Worm (Caenorhabditis elegans) whole organism, dauer: ENCODE results near the gene C13G3.1.

Source experiments
- unc-62 ChIP-seq: sonication (generic microtip); optimal IDR thresholded peaks from 2 replicates; lab custom pipeline; 2017; ENCODE audit warnings: missing biosample characterization, missing genetic modification reagents, missing genetic modification characterization

C13G3.1 gene

DNA sequence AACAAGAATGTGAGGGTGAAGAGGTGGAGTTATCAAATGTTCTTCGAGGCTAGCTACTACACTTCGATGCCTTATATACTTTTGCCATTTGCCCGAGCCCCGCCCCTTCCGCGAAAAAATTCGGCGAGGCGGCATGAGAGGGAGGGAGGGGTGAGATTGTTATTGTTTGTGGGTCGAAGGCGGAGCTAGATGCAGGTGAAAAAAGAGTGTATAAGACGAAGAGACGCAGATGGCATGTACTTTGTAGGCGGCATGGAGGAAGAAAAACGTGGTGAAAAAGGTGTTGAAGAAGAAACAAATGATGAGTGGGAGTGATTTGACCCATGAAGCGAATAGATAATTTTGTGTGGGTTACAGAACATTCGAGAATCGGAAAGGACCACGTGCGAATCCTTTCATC is at the start of gene C13G3.1:
Gene C13G3.1 (minus strand): TSS at position 47 of the 400 bp plus-strand sequence.
- TF ChIP-seq unc-62 = no peak

DNA sequence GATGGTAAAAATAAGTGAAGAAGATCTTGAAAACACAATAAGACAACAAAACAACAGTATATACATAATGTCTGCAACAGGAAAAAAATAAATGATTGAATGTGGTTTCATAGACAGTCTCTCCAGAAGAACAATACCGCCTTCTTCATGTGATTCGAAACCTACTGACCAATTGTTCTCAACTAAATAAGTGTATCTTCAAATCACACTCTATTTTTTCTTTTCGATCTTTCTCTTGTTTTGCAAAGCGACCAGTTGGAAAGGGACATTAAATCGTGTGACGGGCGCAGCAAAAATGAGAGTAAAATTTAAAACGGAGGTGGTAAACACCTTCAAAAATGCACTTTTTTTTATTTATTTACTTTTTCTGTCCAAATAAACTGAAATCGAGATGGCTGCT is 49.6 kb upstream of the C13G3.1 start:
- TF ChIP-seq unc-62 = no peak

DNA sequence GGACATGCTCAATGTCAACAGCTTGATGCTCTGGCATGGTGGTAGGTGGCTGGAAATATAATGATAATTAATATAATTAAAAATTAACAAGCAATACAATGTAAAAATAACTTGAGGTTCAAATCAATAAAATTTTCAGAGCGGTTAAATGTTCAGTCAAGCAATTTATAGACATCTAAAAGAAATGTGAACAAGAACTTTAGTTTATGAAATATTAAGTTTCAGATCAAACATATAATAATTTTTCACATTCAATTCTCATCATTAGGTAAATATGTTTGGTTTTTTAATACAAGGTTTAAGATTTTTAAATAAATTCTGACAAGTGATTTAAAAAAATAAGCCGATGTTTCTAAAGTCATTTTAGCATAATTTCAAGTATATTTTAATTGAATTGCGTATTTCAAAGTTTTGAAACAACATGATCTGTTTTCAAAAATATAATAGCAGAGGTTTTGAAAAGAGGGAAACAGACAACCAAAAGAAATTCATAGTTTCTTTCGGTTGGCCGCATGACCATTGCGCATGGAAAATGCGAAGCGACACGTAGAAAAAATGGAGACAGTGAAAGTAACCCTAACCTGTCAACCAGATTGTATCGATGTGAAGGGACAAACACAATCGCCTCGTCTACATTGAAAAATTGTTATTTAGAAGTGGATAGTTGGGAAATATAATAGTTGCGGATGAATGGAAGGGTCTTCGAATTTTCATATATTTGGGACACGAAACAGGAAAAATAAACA is 48.1 kb upstream of the C13G3.1 start, which contains the start of gene T04C12.11:
Gene T04C12.11 (minus strand): TSS at position 51 of the 746 bp plus-strand sequence.
- no peak for TF ChIP-seq unc-62

DNA sequence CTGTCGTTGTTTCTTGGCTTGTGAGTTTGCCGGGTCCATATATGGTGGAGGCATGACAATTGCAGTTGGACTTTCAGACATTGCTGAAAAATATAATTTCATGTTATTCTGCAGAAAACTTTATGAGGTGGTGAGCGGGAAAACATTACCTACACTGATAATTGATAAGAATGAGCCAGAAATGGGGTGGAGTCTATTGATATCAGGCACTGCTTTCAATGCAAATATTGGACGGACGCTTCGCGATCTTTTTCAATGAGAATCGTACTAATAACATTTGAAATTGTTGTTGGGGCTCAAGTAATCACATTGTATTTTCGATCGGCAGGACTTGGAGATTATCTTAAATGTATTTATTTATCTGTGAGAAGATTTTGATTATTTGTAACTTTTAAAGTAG is 46.9 kb upstream of the C13G3.1 start, which contains the start of gene T04C12.1:
Gene T04C12.1 (minus strand): TSS at position 90 of the 400 bp plus-strand sequence.
- no peak for TF ChIP-seq unc-62

DNA sequence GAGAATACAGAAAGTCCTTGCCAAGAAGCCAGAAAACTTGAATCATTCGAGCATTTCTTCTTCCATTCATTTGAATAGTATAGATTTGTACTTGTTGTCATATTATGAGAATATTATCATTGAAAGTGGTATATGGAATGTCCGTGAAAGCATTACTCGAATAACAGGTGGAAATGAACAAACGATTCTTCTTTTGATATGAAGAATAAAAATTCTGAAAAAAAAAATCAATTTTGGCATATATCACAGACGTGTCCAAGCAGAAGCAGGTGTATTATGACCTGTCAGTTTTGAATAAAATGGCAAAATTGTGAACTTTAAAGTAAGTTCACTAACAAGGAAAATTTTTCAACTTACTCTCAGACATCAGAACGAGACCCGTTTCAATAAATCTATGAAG is 44.8 kb upstream of the C13G3.1 start, which contains the start of gene srh-75:
Gene srh-75 (minus strand): TSS at position 101 of the 400 bp plus-strand sequence.
- TF ChIP-seq unc-62 = no peak

DNA sequence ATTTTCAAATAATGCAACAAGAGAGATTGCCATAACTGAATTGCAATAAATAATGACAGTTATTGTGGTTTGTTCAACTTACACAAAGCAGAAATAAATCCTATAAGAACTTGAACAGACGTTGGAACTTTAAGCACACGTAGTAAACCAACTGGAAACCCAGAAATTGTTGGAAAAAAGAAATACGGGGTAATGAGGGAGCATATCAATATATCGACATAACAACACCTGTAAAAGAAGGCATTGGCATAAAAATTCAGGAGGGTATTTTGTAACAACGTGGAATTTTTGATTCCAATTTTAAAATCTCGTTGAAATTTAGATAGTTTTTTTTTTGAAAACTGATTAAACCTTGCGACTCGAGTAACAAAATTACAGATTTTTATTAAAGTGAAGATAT is 44.2 kb upstream of the C13G3.1 start:
- no peak for TF ChIP-seq unc-62

DNA sequence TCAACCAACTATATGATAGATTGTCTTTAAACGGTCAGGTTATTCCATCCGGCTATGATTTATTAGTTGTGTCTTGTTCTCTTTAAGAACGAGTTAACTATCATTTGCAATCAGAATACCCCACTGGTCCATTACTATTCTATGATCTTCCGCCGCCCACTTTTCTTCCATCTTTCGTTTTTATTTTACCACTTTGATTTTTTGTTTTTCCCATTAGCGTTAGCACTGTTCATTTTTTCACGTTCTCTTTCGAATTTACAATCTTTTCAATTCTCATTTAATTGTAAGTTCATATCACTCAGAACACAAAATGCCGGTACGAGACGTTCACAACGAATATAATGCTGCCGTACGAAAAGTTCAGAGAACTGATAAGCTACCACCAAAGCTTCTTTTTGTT is 41.6 kb upstream of the C13G3.1 start, which contains the start of gene T04C12.7:
Gene T04C12.7 (plus strand): TSS at position 301 of the 400 bp plus-strand sequence.
- no peak for TF ChIP-seq unc-62

DNA sequence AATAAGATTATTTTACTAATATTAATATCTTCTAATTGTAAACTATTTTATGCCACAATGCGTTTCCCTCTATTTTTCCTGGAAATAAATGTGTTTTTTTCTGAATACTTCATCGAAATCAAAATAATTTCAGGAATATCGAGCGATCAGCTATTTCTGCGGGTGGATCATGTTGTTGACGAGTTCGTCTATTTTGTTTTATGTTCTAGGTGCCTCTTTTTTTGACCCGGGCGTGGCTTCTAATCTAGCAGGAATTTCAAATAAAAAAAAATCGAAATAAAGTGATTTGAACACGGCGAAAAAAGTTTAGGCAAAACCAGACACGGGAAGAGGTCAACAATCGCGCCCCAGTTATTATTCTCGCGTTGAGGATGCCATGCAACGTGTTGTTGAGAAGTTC is 39.7 kb upstream of the C13G3.1 start, which contains the start of gene T04C12.33:
Gene T04C12.33 (plus strand): TSS at position 301 of the 400 bp plus-strand sequence.
- TF ChIP-seq unc-62 = no peak

DNA sequence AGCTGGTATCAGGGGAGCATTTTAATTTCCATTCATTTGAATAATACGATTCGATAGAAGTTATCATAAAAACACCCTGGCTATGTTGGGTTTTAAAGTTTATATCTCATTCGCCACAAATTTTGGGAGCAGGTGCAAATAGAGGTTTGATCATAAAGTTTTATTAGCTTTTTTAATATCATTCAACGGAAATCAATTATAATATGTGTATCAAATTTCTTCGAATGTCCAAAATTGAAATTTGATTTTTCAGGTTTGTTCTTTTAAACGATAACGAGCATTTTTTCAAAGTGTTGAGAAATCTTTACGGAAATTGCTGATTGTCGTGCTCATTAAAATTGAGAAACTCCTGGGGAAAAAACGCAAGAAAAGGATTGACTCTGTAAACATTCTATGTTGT is 36.4 kb upstream of the C13G3.1 start, which contains the start of gene srh-74:
Gene srh-74 (minus strand): TSS at position 101 of the 400 bp plus-strand sequence.
- TF ChIP-seq unc-62 = no peak

DNA sequence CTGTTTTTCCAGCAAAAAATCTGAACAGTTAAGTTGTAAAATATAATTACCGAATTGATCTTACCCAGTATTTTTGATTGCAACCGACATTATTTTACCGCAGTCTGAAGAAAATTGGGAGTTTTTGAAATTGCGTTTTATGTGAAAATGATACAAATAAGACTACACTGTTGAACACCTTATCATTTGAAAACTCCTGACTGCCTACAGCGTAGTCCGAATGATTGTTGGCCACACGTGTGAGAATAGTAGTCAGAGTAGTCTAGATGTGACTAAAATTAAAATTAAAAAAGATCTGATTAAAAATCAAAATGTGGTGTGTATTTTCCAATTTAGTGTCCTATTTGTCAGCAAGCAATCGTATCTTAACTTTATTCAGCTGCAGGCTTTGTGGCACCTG is 34.5 kb upstream of the C13G3.1 start, which contains the start of gene dhs-18:
Gene dhs-18 (minus strand): TSS at position 104 of the 400 bp plus-strand sequence.
- no peak for TF ChIP-seq unc-62

DNA sequence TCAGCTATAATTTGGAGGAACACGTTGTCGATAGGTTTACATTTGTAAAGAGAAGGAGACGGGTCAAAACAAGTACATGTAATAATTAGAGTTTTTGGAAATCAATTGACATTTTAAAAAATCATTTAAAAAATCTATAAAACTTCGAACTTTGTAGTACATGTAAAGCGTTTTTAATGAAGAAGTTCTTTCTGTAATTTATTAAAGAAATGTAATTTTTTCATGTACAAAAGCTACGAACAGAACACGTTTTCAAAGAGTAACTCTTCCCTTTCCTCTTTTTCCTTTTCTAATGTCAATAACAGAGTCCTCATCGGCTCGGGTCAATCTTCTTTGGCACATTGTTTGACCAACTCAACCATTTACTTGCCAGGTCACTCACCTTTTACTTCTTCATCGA is 31.5 kb upstream of the C13G3.1 start, which contains the start of gene C45B11.6:
Gene C45B11.6 (plus strand): TSS at position 301 of the 400 bp plus-strand sequence.
- TF ChIP-seq unc-62 = no peak

DNA sequence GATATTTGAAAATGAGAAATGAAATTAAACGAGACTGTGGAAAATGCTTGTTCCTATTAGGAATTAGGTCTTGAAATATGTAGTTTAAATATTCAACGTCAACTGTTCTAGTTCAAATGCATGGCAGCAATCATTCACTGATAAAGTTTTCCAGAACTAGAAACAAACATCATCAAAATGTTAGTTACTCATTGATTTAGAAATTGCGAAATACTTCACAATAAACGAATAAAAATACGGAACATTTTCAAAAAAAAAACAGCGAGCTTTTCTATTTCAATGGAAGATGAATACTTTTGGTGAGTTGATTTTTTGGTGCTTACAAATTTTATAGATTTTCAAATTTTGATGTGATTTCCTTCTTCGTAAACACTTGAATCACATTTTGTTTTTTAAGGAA is 30.3 kb upstream of the C13G3.1 start, which contains the start of gene C45B11.2:
Gene C45B11.2 (plus strand): TSS at position 173 of the 400 bp plus-strand sequence.
- no peak for TF ChIP-seq unc-62

DNA sequence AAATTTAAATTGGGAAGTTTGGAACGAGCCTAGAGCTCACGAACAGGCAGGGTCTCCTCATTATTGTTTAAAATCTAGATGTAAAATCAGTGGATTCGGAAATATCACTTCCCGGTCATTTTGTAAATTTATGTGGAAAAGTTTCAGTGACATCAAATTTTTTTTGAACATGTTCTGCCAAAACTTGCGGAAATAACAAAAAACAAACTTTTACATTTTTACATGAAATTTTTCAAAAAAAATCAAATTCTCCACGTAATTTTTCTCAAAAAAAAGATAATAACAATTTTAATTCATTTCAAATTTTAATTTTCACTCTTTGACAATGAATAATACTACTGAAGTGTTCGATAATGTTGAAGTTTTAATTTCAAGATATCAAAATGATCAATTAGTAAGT is 29.2 kb upstream of the C13G3.1 start, which contains the start of gene C45B11.5:
Gene C45B11.5 (plus strand): TSS at position 301 of the 400 bp plus-strand sequence.
- TF ChIP-seq unc-62 = no peak

DNA sequence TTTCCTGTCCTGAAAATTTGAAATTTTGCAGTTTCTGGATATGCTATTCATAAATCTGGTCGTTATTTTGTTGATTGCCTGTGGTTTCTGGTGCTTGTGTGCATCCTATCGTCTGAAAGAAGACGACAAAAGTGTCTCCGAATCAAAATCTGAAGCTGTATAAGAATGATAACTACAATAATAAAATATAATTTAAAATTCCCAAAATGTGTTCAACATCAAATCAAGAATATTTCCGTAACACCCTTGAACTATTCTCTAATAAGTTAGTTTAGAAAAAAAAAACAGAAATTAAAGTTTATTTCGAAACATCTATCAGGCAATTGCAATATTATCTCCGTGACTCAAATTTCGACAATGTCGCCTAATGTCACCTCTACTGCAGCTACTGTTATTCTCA is 28.2 kb upstream of the C13G3.1 start, which contains the start of gene C45B11.8:
Gene C45B11.8 (plus strand): TSS at position 301 of the 400 bp plus-strand sequence.
- no peak for TF ChIP-seq unc-62

DNA sequence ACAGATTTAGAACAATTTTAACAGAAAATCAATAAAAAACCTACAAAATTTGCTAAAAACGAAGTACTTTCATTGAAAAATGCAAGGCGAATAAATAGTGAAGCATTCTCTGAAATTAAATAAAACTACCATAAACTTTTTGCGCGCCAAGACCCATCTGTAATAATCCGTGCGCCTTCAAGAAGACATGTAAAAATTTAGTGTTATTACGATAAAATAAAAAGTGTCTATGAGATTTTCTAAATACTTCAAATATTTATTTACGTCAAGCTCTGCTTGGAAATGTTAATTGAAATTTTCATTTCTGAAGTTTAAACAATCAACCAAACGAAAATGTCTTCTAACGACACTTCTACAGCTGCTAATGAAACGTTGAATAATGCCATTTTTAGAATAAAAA is 27.8 kb upstream of the C13G3.1 start, which contains the start of gene C45B11.9:
Gene C45B11.9 (plus strand): TSS at position 301 of the 400 bp plus-strand sequence.
- TF ChIP-seq unc-62 = no peak

DNA sequence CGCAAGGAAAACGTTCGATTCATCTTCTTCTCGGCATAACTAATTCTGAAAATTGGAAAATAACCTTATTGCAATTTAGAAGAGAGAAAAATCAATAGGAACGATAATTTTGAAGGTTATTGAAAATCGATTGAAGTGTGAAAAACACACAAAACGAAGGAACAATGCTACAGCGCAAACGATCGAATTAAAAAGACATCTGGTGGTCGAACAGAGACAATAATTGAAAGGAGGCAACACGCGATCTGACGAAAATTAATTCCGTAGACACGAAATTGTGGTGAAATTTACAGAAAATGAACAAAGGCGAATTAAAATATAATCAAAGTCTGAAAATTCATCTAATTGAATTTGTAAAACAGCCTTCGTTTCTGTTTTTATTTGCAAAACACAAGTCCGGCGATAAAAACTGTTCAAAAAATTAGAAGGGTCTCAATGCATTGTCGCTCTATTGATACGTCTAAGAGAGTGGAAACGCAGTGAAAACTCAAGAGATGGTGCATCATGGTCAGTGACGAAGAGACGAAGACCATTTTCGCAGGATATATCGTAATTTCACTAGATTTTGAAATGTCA is 27.2 kb upstream of the C13G3.1 start, which contains the start of gene pak-2:
Gene pak-2 (minus strand): TSS at position 51 of the 576 bp plus-strand sequence.
- no peak for TF ChIP-seq unc-62

DNA sequence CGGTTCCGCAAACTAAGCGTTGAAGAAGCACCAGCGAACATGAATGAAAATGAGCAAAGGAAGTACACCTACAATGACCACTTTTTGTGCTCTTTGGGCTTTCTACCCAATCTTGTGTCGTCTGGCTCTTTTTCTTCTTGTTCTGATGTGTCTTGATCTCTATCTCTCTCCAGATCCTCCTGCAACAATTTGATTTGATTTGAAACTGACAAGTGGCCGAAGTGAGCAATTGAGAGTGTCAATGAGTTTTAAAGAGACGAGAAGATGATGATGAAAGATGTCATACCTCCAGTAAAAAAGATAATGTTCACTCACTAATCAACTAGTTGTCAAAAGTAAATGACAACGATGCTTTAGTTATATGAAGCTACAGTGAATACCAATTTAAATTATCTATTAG is 22.5 kb upstream of the C13G3.1 start, which contains the start of gene pptr-2:
Gene pptr-2 (minus strand): TSS at position 184 of the 400 bp plus-strand sequence.
- no peak for TF ChIP-seq unc-62
